Worm (Caenorhabditis elegans) whole organism, L3 larva: ENCODE results near the gene pssy-2.

Experiments used
- aly-2 ChIP-seq: fragments of 150-350 bp; optimal IDR thresholded peaks from 2 replicates; lab custom pipeline; 2014; ENCODE audit warnings: missing biosample characterization, missing genetic modification characterization
- ama-1 ChIP-seq: fragments of 150-350 bp; optimal IDR thresholded peaks from 2 replicates; lab custom pipeline; 2018
- ceh-28 ChIP-seq: fragments of 150-350 bp; optimal IDR thresholded peaks from 2 replicates; lab custom pipeline; 2014; ENCODE audit warnings: missing biosample characterization, missing genetic modification reagents, missing genetic modification characterization
- fos-1 ChIP-seq: fragments of 150-350 bp; optimal IDR thresholded peaks from 2 replicates; lab custom pipeline; 2014; ENCODE audit warnings: missing biosample characterization, missing genetic modification characterization
- lin-39 ChIP-seq: fragments of 150-350 bp; optimal IDR thresholded peaks from 2 replicates; lab custom pipeline; 2018; ENCODE audit warnings: missing biosample characterization, missing genetic modification reagents, missing genetic modification characterization
- mdl-1 ChIP-seq: fragments of 150-350 bp; optimal IDR thresholded peaks from 2 replicates; lab custom pipeline; 2014; ENCODE audit warnings: missing biosample characterization, missing genetic modification characterization
- nhr-12 ChIP-seq: fragments of 150-350 bp; optimal IDR thresholded peaks from 2 replicates; lab custom pipeline; 2014; ENCODE audit warnings: missing biosample characterization, missing genetic modification characterization
- nhr-76 ChIP-seq: fragments of 150-350 bp; sonication (generic microtip); optimal IDR thresholded peaks from 5 replicates; lab custom pipeline; 2014; ENCODE audit warnings: missing biosample characterization, missing genetic modification characterization
- nhr-77 ChIP-seq: fragments of 150-350 bp; optimal IDR thresholded peaks from 2 replicates; lab custom pipeline; 2014; ENCODE audit warnings: missing biosample characterization, missing genetic modification characterization
- skn-1 ChIP-seq: fragments of 150-350 bp; optimal IDR thresholded peaks from 2 replicates; lab custom pipeline; 2014; ENCODE audit warnings: missing biosample characterization, missing genetic modification characterization
- snpc-4 ChIP-seq: fragments of 150-350 bp; optimal IDR thresholded peaks from 2 replicates; lab custom pipeline; 2014; ENCODE audit warnings: missing biosample characterization, missing genetic modification characterization
- unc-62 ChIP-seq: fragments of 150-350 bp; sonication (generic microtip); optimal IDR thresholded peaks from 4 replicates; lab custom pipeline; 2014; ENCODE audit warnings: missing biosample characterization, missing genetic modification reagents, missing genetic modification characterization

DNA sequence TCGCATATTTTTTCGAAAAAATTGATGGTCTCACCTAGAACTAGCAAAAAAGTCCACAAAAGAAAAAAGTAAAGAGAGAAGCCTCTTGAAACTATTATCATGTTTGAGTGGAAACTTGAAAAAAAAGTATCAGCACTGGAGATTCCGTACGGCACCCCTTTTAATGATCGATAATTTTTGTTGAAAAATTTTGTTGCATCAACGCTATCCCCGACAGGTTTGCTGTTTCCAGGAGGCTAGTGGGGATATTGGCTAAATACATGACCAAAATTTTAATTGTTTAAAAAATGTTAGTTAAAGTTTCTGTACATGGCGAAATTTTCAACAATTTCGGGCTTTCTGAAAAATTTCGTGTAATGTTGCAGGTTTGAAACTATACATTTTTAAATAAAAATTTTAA, 24.0 kb downstream of the pssy-2 start, which contains the start of gene T28A8.2:
- TF ChIP-seq unc-62 (GFP tag; lab: Kevin White, UChicago) (no peak), nhr-12 (tag; lab: Kevin White, UChicago) (no peak), lin-39 (tag; lab: Kevin White, UChicago) (no peak), nhr-77 (no peak), fos-1 (tag; lab: Kevin White, UChicago) (no peak), ama-1 (lab: Kevin White, UChicago) (no peak), nhr-76 (tag; lab: Kevin White, UChicago) (no peak), snpc-4 (tag; lab: Kevin White, UChicago) (no peak), aly-2 (tag; lab: Kevin White, UChicago) (no peak), skn-1 (tag; lab: Kevin White, UChicago) (no peak), mdl-1 (tag; lab: Kevin White, UChicago) (no peak), ceh-28 (tag; lab: Kevin White, UChicago) (no peak)
